Worm (Caenorhabditis elegans): ENCODE results near the gene F21D9.11.

DNA sequence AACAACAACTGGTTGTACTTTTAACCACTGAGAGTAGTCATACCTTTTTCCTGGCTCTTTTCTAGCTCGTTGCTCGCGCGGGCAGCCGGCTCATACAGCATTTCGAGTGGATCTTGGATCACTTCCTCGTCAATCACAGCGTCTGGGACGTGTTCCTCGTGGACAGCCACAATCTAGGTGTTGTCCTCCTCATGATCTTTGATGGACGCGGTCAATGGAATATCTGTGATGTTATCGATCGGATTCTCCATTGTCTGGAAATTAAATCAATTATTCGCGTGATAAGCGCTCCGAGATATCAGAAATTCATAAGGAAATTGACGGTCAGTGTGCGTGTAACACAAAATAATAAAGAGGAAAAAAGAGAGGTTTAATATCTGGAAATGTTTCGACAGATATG lies 27.9 kb downstream of the F21D9.11 start, which contains the start of gene F21D9.8:
- TF ChIP-seq him-1 (tag; optimal IDR thresholded peaks at IDR 0.05) = no peak
- no peak for TF ChIP-seq W03F9.2 (tag; optimal IDR thresholded peaks at IDR 0.05)
